Worm (Caenorhabditis elegans): Measurements from ENCODE around the gene smi-1.

The smi-1 gene

DNA sequence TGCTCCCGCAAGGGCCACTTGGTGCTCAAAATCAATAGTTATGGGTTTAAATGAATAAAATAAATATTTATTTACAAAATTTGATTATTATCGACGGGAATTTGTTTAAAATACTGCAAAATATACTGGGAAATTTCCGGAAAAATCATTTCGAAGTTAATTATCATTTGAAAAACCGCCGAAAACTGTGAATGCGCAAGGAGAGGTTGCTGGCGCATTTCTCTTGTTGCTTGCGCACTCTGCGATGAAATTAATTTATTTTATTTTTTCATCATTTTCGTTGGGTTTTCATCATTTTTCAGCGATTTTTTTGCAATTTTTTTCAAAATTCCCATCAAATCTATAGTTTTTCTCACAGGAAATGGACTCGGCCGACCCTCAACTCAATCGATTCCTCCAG lies 18.6 kb upstream of the smi-1 start, which contains the start of gene ddp-1 (continued):
- TF ChIP-seq T07F8.4 (tag; optimal IDR thresholded peaks at IDR 0.05) (peak; percentile 46), zfh-2 (GFP tag; conservative IDR thresholded peaks at IDR 0.05) (peak; percentile 62), B0336.3 (GFP tag; IDR thresholded peaks at IDR 0.05) (peak; percentile 96), zim-3 (tag; optimal IDR thresholded peaks at IDR 0.05) (peak; percentile 75), F39B2.1 (GFP tag; IDR thresholded peaks at IDR 0.05) (peak; percentile 87), hmg-1.2 (GFP tag; IDR thresholded peaks at IDR 0.05) (peak; percentile 77), lin-54 (GFP tag; optimal IDR thresholded peaks at IDR 0.05) (peak; percentile 100), F37B4.10 (GFP tag; IDR thresholded peaks at IDR 0.05) (no peak), nfya-1 (tag; optimal IDR thresholded peaks at IDR 0.05; ENCODE audit: borderline replicate concordance, insufficient read depth) (no peak), madf-10 (tag; optimal IDR thresholded peaks at IDR 0.05) (peak; percentile 80), F57C9.4 (tag; optimal IDR thresholded peaks at IDR 0.05) (peak; percentile 88), bed-2 (GFP tag; IDR thresholded peaks at IDR 0.05) (no peak), tbx-9 (tag; optimal IDR thresholded peaks at IDR 0.05; ENCODE audit: borderline replicate concordance) (no peak), ceh-27 (GFP tag; optimal IDR thresholded peaks at IDR 0.05) (peak; percentile 86), ekl-4 (GFP tag; IDR thresholded peaks at IDR 0.05) (peak; percentile 98), egl-18 (GFP tag; IDR thresholded peaks at IDR 0.05) (peak; percentile 72; the same call in 1 of the 2 replicates), ceh-40 (GFP tag; IDR thresholded peaks at IDR 0.05) (no peak), C17E4.6 (GFP tag; IDR thresholded peaks at IDR 0.05) (peak; percentile 88), ceh-100 (GFP tag; IDR thresholded peaks at IDR 0.05) (peak; percentile 84), him-1 (tag; optimal IDR thresholded peaks at IDR 0.05) (peak; percentile 72), atf-7 (tag; optimal IDR thresholded peaks at IDR 0.05) (peak; percentile 91), Y56A3A.18 (GFP tag; IDR thresholded peaks at IDR 0.05) (peak; percentile 97), sea-2 (GFP tag; IDR thresholded peaks at IDR 0.05) (no peak), madf-8 (GFP tag; conservative IDR thresholded peaks at IDR 0.05) (peak; percentile 73), lin-35 (GFP tag; optimal IDR thresholded peaks at IDR 0.05) (peak; percentile 93 to 99 (median 95)), dpff-1 (tag; optimal IDR thresholded peaks at IDR 0.05) (peak; percentile 76), tlf-1 (GFP tag; optimal IDR thresholded peaks at IDR 0.05) (peak; percentile 97), somi-1 (GFP tag; optimal IDR thresholded peaks at IDR 0.05) (peak; percentile 78), gei-17 (GFP tag; optimal IDR thresholded peaks at IDR 0.05) (peak; percentile 90), ets-4 (GFP tag; optimal IDR thresholded peaks at IDR 0.05) (no peak), lir-1 (GFP tag; conservative IDR thresholded peaks at IDR 0.05) (peak; percentile 86), let-526 (GFP tag; IDR thresholded peaks at IDR 0.05) (peak; percentile 65; the same call in 1 of the 2 replicates), mxl-1 (tag; optimal IDR thresholded peaks at IDR 0.05) (no peak), nhr-27 (tag; optimal IDR thresholded peaks at IDR 0.05) (peak; percentile 55), lin-26 (GFP tag; IDR thresholded peaks at IDR 0.05) (peak; percentile 88), rcor-1 (GFP tag; IDR thresholded peaks at IDR 0.05) (peak; percentile 97), ccch-3 (GFP tag; optimal IDR thresholded peaks at IDR 0.05) (no peak), lin-40 (tag; optimal IDR thresholded peaks at IDR 0.05) (peak; percentile 96), dox-1 (GFP tag; IDR thresholded peaks at IDR 0.05) (peak; percentile 96), attf-3 (GFP tag; conservative IDR thresholded peaks at IDR 0.05) (peak; percentile 85), ztf-26 (tag; optimal IDR thresholded peaks at IDR 0.05) (peak; percentile 93), xnd-1 (tag; optimal IDR thresholded peaks at IDR 0.05) (peak; percentile 72), ceh-91 (GFP tag; IDR thresholded peaks at IDR 0.05) (peak; percentile 67; the same call in 1 of the 2 replicates), hlh-26 (GFP tag; conservative IDR thresholded peaks at IDR 0.05) (no peak), F49E8.2 (tag; optimal IDR thresholded peaks at IDR 0.05; ENCODE audit: insufficient read depth) (peak; percentile 78), nhr-120 (GFP tag; IDR thresholded peaks at IDR 0.05) (no peak), snpc-1.3 (tag; optimal IDR thresholded peaks at IDR 0.05; ENCODE audit: insufficient read depth) (peak; percentile 86), efl-1 (GFP tag; optimal IDR thresholded peaks at IDR 0.05) (peak; percentile 95), fkh-3 (tag; optimal IDR thresholded peaks at IDR 0.05) (peak; percentile 49)
